Worm (Caenorhabditis elegans): ENCODE data around the gene C06B8.2.

C06B8.2 gene

DNA sequence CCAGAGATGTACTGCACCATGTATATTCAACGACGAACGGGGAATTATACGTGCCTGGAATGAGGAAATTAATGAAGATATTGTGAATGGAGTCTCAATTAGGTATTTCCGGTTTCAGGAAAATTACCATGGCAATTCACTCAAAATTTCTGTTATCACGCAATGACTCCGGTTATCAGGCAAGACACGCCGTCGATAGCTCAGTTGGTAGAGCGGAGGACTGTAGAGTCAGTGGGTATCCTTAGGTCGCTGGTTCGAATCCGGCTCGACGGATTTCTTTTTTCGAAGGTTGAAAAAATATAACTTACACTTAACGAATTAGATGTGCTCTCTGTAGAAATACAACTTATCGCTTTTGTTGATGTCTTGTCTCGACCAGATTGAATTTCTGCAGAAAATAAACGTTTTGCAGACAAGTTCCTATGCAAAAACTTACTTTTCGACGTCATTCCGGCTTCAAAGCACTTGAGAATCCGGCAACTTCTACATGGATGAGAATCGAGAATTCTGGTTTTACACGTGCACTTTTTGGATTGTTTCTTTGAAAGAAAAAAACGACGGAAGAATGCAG is 2.0 kb upstream of the C06B8.2 start (continued):
- TF ChIP-seq lsl-1 (GFP tag; optimal IDR thresholded peaks at IDR 0.05), result no peak
- TF ChIP-seq hsf-1 (GFP tag; IDR thresholded peaks at IDR 0.05), result 0 out of 2 replicates have a peak, but pooled peaks have one; percentile 42
- TF ChIP-seq hmg-1.2 (GFP tag; IDR thresholded peaks at IDR 0.05), result peak; percentile 28
- TF ChIP-seq chd-7 (tag; optimal IDR thresholded peaks at IDR 0.05), result no peak
- no peak for TF ChIP-seq F55B11.4 (tag; optimal IDR thresholded peaks at IDR 0.05; ENCODE audit: borderline replicate concordance, insufficient read depth)
- TF ChIP-seq nfya-2 (GFP tag; IDR thresholded peaks at IDR 0.05), result no peak
- no peak for TF ChIP-seq F23B12.7 (tag; optimal IDR thresholded peaks at IDR 0.05; ENCODE audit: insufficient read depth)
- no peak for TF ChIP-seq hrde-1 (tag; optimal IDR thresholded peaks at IDR 0.05; ENCODE audit: borderline replicate concordance)
- peak; percentile 57 for TF ChIP-seq him-1 (tag; optimal IDR thresholded peaks at IDR 0.05)
- TF ChIP-seq rcor-1 (GFP tag; IDR thresholded peaks at IDR 0.05), result peak; percentile 26; the same call in 1 of the 2 replicates
- TF ChIP-seq F10E7.11 (tag; optimal IDR thresholded peaks at IDR 0.05), result no peak
- no peak for TF ChIP-seq lin-54 (GFP tag; optimal IDR thresholded peaks at IDR 0.05)
- TF ChIP-seq ama-1 (optimal IDR thresholded peaks at IDR 0.05), result no peak
- peak in 1 of 2 experiments; percentile 47 for TF ChIP-seq ama-1 (GFP tag; optimal IDR thresholded peaks at IDR 0.05)
- no peak for TF ChIP-seq snpc-1.3 (tag; optimal IDR thresholded peaks at IDR 0.05; ENCODE audit: insufficient read depth)
- TF ChIP-seq nhr-179 (tag; optimal IDR thresholded peaks at IDR 0.05), result no peak
- TF ChIP-seq nhr-90 (tag; optimal IDR thresholded peaks at IDR 0.05), result peak; percentile 52
- no peak for TF ChIP-seq sptf-2 (GFP tag; optimal IDR thresholded peaks at IDR 0.05)
- TF ChIP-seq mes-4 (tag; optimal IDR thresholded peaks at IDR 0.05), result no peak
- peak; percentile 72 for TF ChIP-seq lin-26 (GFP tag; IDR thresholded peaks at IDR 0.05)
- peak; percentile 40; the same call in 1 of the 2 replicates for TF ChIP-seq madf-6 (GFP tag; IDR thresholded peaks at IDR 0.05)
- TF ChIP-seq B0035.1 (tag; optimal IDR thresholded peaks at IDR 0.05), result no peak
- TF ChIP-seq B0261.1 (tag; optimal IDR thresholded peaks at IDR 0.05), result peak; percentile 53

DNA sequence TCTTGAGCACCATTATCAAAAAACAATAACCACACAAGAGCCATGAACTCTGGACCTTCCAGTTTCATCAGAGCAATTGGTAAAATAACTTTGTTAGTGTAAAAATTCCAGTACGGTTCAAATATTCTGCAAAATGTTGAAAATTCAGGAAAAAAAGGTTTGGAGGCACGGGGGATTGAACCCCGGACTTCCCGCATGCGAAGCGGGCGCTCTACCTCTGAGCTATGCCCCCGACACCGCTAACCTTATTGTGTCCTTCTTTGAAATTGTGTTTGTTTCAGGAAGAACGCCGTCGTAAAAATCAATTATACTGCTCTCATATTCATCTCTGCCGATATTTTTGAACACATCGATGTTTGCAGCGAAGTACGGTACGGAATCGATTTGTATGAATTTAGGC is 1.3 kb upstream of the C06B8.2 start:
- TF ChIP-seq tbp1 (GFP tag; optimal IDR thresholded peaks at IDR 0.05) (peak; percentile 88), tbx-9 (tag; optimal IDR thresholded peaks at IDR 0.05; ENCODE audit: borderline replicate concordance) (no peak), ztf-18 (tag; optimal IDR thresholded peaks at IDR 0.05) (peak; percentile 41), ceh-100 (GFP tag; IDR thresholded peaks at IDR 0.05) (peak; percentile 47; the same call in 1 of the 2 replicates), F33H1.4 (GFP tag; IDR thresholded peaks at IDR 0.05) (peak; percentile 21; the same call in 1 of the 2 replicates), attf-6 (GFP tag; IDR thresholded peaks at IDR 0.05) (0 out of 2 replicates have a peak, but pooled peaks have one; percentile 35), D2030.7 (GFP tag; IDR thresholded peaks at IDR 0.05) (peak; percentile 78), lin-54 (GFP tag; optimal IDR thresholded peaks at IDR 0.05) (peak; percentile 30), die-1 (tag; optimal IDR thresholded peaks at IDR 0.05) (peak; percentile 55), dox-1 (GFP tag; IDR thresholded peaks at IDR 0.05) (peak; percentile 35; the same call in 1 of the 2 replicates), madf-6 (GFP tag; IDR thresholded peaks at IDR 0.05) (peak; percentile 61), F49E8.2 (tag; optimal IDR thresholded peaks at IDR 0.05; ENCODE audit: insufficient read depth) (peak; percentile 47), snpc-3.4 (tag; optimal IDR thresholded peaks at IDR 0.05) (peak; percentile 81), nhr-90 (tag; optimal IDR thresholded peaks at IDR 0.05) (peak; percentile 63), him-1 (tag; optimal IDR thresholded peaks at IDR 0.05) (peak; percentile 67), lsl-1 (GFP tag; optimal IDR thresholded peaks at IDR 0.05) (peak; percentile 27), snpc-4 (GFP tag; optimal IDR thresholded peaks at IDR 0.05) (peak; percentile 90), snpc-4 (tag; optimal IDR thresholded peaks at IDR 0.05) (peak; percentile 88 to 93 (median 92)), F22D6.2 (tag; optimal IDR thresholded peaks at IDR 0.05) (no peak), nfyb-1 (GFP tag; IDR thresholded peaks at IDR 0.05) (0 out of 2 replicates have a peak, but pooled peaks have one; percentile 50), hmg-1.2 (GFP tag; IDR thresholded peaks at IDR 0.05) (peak; percentile 49), T26A5.8 (tag; optimal IDR thresholded peaks at IDR 0.05) (peak; percentile 61), aptf-3 (GFP tag; IDR thresholded peaks at IDR 0.05) (no peak), snpc-1.1 (tag; optimal IDR thresholded peaks at IDR 0.05; ENCODE audit: insufficient read depth) (peak; percentile 94), ama-1 (optimal IDR thresholded peaks at IDR 0.05) (no peak), ama-1 (GFP tag; optimal IDR thresholded peaks at IDR 0.05) (peak in 1 of 2 experiments; percentile 46), mes-4 (tag; optimal IDR thresholded peaks at IDR 0.05) (peak; percentile 56), akir-1 (GFP tag; optimal IDR thresholded peaks at IDR 0.05) (no peak), attf-5 (GFP tag; optimal IDR thresholded peaks at IDR 0.05) (peak; percentile 20), snpc-1.3 (tag; optimal IDR thresholded peaks at IDR 0.05; ENCODE audit: insufficient read depth) (peak; percentile 52), ztf-25 (GFP tag; IDR thresholded peaks at IDR 0.05) (no peak), F55B11.4 (tag; optimal IDR thresholded peaks at IDR 0.05; ENCODE audit: borderline replicate concordance, insufficient read depth) (no peak)

Data from whole organism, young adult.